Worm (Caenorhabditis elegans) whole organism, L2 larva: Measurements from ENCODE around the gene F01D4.8.

Experiments
- F13H6.1 ChIP-seq: sonication (generic microtip); optimal IDR thresholded peaks from 2 replicates; lab custom pipeline; 2016; ENCODE audit warnings: missing genetic modification characterization, missing compliant biosample characterization
- aly-2 ChIP-seq: fragments of 150-350 bp; optimal IDR thresholded peaks from 2 replicates; lab custom pipeline; 2014; ENCODE audit warnings: missing biosample characterization, missing genetic modification characterization
- lin-13 ChIP-seq: fragments of 150-350 bp; optimal IDR thresholded peaks from 2 replicates; lab custom pipeline; 2014; ENCODE audit warnings: missing biosample characterization, missing genetic modification reagents, missing genetic modification characterization
- lsy-2 ChIP-seq, 2 experiments: fragments of 150-350 bp in 1 of 2; sonication (generic microtip) in 1 of 2; optimal IDR thresholded peaks; 2 replicates each; lab custom pipeline; 2014 to 2017; ENCODE audit warnings: missing biosample characterization in 2 of 2, missing genetic modification characterization in 2 of 2
- nhr-129 ChIP-seq: fragments of 150-350 bp; optimal IDR thresholded peaks from 2 replicates; lab custom pipeline; 2014; ENCODE audit warnings: missing biosample characterization, missing genetic modification characterization

ce11 chrIV:10489409-10489808 lies 36.5 kb upstream of the F01D4.8 start:
- TF ChIP-seq lsy-2 (tag; optimal IDR thresholded peaks at IDR 0.05; lab: Kevin White, UChicago) (no peak), aly-2 (no peak), lin-13 (no peak), nhr-129 (tag; lab: Kevin White, UChicago) (no peak), F13H6.1 (no peak)
